Fruit fly (Drosophila melanogaster) whole organism, embryonic: Measurements from ENCODE around the gene CG17127.

Experiments
- Aef1 ChIP-seq: fragments of 200-800 bp; sonication (Bioruptor generic); IDR thresholded peaks from 3 replicates; pipeline ENCODE4 v1.3.6; 2022; ENCODE audit warnings: missing biosample characterization, missing genetic modification characterization
- CG10462 ChIP-seq: fragments of 200-800 bp; sonication (Bioruptor generic); optimal IDR thresholded peaks from 2 replicates; lab custom pipeline; 2016; ENCODE audit warnings: missing biosample characterization, missing genetic modification characterization
- CG11398 ChIP-seq: fragments of 200-800 bp; sonication (Bioruptor generic); optimal IDR thresholded peaks from 2 replicates; lab custom pipeline; 2016; ENCODE audit warnings: missing biosample characterization, missing genetic modification characterization
- CG13287 ChIP-seq: fragments of 200-800 bp; sonication (Bioruptor generic); IDR thresholded peaks from 2 replicates; pipeline ENCODE4 v1.3.6; 2022; ENCODE audit warnings: missing biosample characterization, missing genetic modification characterization; ENCODE audit not compliant: partially characterized antibody
- CG15479 ChIP-seq: fragments of 200-800 bp; sonication (Bioruptor generic); optimal IDR thresholded peaks from 3 replicates; lab custom pipeline; 2019; ENCODE audit warnings: missing biosample characterization, mild to moderate bottlenecking, missing genetic modification characterization, moderate library complexity
- CG1647 ChIP-seq: fragments of 200-800 bp; sonication (Bioruptor generic); optimal IDR thresholded peaks from 3 replicates; lab custom pipeline; 2016; ENCODE audit warnings: missing biosample characterization, missing genetic modification characterization
- CG17912 ChIP-seq: fragments of 200-800 bp; sonication (Bioruptor generic); optimal IDR thresholded peaks from 2 replicates; lab custom pipeline; 2018; ENCODE audit warnings: missing biosample characterization, mild to moderate bottlenecking, missing genetic modification characterization
- CG18476 ChIP-seq: fragments of 200-800 bp; sonication (Bioruptor generic); optimal IDR thresholded peaks from 2 replicates; lab custom pipeline; 2016; ENCODE audit warnings: missing biosample characterization, mild to moderate bottlenecking, missing genetic modification characterization
- CG18599 ChIP-seq: fragments of 200-800 bp; sonication (Bioruptor generic); optimal IDR thresholded peaks from 3 replicates; lab custom pipeline; 2017; ENCODE audit warnings: missing biosample characterization, missing genetic modification characterization, mild to moderate bottlenecking, moderate library complexity, missing genetic modification reagents
- CG30020 ChIP-seq: fragments of 200-800 bp; optimal IDR thresholded peaks from 2 replicates; lab custom pipeline; 2019; ENCODE audit warnings: missing biosample characterization, mild to moderate bottlenecking, missing genetic modification characterization, moderate library complexity
- CG32532 ChIP-seq: fragments of 200-800 bp; sonication (Bioruptor generic); IDR thresholded peaks from 2 replicates; pipeline ENCODE4 v1.3.6; 2022; ENCODE audit warnings: missing biosample characterization, missing genetic modification characterization
- CG34422 ChIP-seq: fragments of 200-800 bp; sonication (Bioruptor generic); IDR thresholded peaks from 3 replicates; pipeline ENCODE4 v1.3.6; 2022; ENCODE audit warnings: missing biosample characterization, missing genetic modification characterization
- CG4282 ChIP-seq: fragments of 200-800 bp; sonication (Bioruptor generic); optimal IDR thresholded peaks from 2 replicates; lab custom pipeline; 2016; ENCODE audit warnings: missing biosample characterization, missing genetic modification characterization
- CG4617 ChIP-seq: fragments of 200-800 bp; sonication (Bioruptor generic); optimal IDR thresholded peaks from 3 replicates; lab custom pipeline; 2016; ENCODE audit warnings: missing biosample characterization, missing genetic modification characterization, borderline replicate concordance
- CG8924 ChIP-seq: fragments of 200-800 bp; optimal IDR thresholded peaks from 3 replicates; lab custom pipeline; 2019; ENCODE audit warnings: missing biosample characterization, mild to moderate bottlenecking, missing genetic modification characterization, moderate library complexity
- CG9437 ChIP-seq: fragments of 200-800 bp; sonication (Bioruptor generic); optimal IDR thresholded peaks from 2 replicates; lab custom pipeline; 2018; ENCODE audit warnings: missing biosample characterization, mild to moderate bottlenecking, missing genetic modification characterization
- CG9932 ChIP-seq: fragments of 200-800 bp; sonication (Bioruptor generic); IDR thresholded peaks from 2 replicates; pipeline ENCODE4 v1.3.6; 2022; ENCODE audit warnings: missing biosample characterization, missing genetic modification characterization
- Chrac-16 ChIP-seq: fragments of 200-800 bp; sonication (Bioruptor generic); optimal IDR thresholded peaks from 3 replicates; lab custom pipeline; 2016; ENCODE audit warnings: missing biosample characterization, missing genetic modification characterization
- CkIIα-i1 ChIP-seq: fragments of 200-800 bp; sonication (Bioruptor generic); IDR thresholded peaks from 2 replicates; pipeline ENCODE4 v1.3.6; 2022; ENCODE audit warnings: missing biosample characterization, missing genetic modification characterization
- D19B ChIP-seq: fragments of 200-800 bp; sonication (Bioruptor generic); optimal IDR thresholded peaks from 2 replicates; lab custom pipeline; 2017; ENCODE audit warnings: missing biosample characterization, mild to moderate bottlenecking, missing genetic modification characterization
- Eip74EF ChIP-seq, 2 experiments: fragments of 200-800 bp in 1 of 2; fragments of >200 bp in 1 of 2; sonication (Bioruptor generic) in 1 of 2; optimal IDR thresholded peaks; 2 replicates each; lab custom pipeline; 2017 to 2019; ENCODE audit warnings: missing biosample characterization in 2 of 2, missing genetic modification characterization in 2 of 2, mild to moderate bottlenecking in 1 of 2, moderate library complexity in 1 of 2
- Hr3 ChIP-seq: fragments of 200-800 bp; sonication (Bioruptor generic); optimal IDR thresholded peaks from 3 replicates; lab custom pipeline; 2016; ENCODE audit warnings: missing biosample characterization, missing genetic modification characterization
- MBD-R2 ChIP-seq: fragments of 200-800 bp; sonication (Bioruptor generic); IDR thresholded peaks from 2 replicates; pipeline ENCODE4 v1.3.6; 2022; ENCODE audit warnings: missing biosample characterization, missing genetic modification characterization
- Opbp ChIP-seq: fragments of 200-800 bp; sonication (Bioruptor generic); IDR thresholded peaks from 3 replicates; pipeline ENCODE4 v1.3.6; 2022; ENCODE audit warnings: missing biosample characterization, missing genetic modification characterization; ENCODE audit not compliant: partially characterized antibody
- Rfx ChIP-seq: fragments of 200-800 bp; sonication (Bioruptor generic); IDR thresholded peaks from 2 replicates; pipeline ENCODE4 v1.3.6; 2022; ENCODE audit warnings: missing biosample characterization, missing genetic modification characterization
- Sin3A ChIP-seq: fragments of >200 bp; optimal IDR thresholded peaks from 2 replicates; lab custom pipeline; 2018
- Trl ChIP-seq, 3 experiments: fragments of >200 bp in 2 of 3; fragments of 200-800 bp in 1 of 3; sonication (Bioruptor generic) in 1 of 3; optimal IDR thresholded peaks; 2 replicates in 1 of 3; 3 replicates in 2 of 3; lab custom pipeline; 2016 to 2017; ENCODE audit warnings: missing biosample characterization in 1 of 3, missing genetic modification characterization in 1 of 3
- ara ChIP-seq: fragments of 200-800 bp; sonication (Bioruptor generic); IDR thresholded peaks from 2 replicates; pipeline ENCODE4 v1.3.6; 2022; ENCODE audit warnings: missing biosample characterization, missing genetic modification characterization
- az2 ChIP-seq: fragments of 200-800 bp; sonication (Bioruptor generic); optimal IDR thresholded peaks from 3 replicates; lab custom pipeline; 2016; ENCODE audit warnings: missing biosample characterization, missing genetic modification characterization
- cg ChIP-seq: fragments of 200-800 bp; sonication (Bioruptor generic); optimal IDR thresholded peaks from 3 replicates; lab custom pipeline; 2019; ENCODE audit warnings: missing biosample characterization, mild to moderate bottlenecking, missing genetic modification characterization, moderate library complexity
- chif ChIP-seq, 2 experiments: fragments of 200-800 bp; sonication (Bioruptor generic); optimal IDR thresholded peaks; 3 replicates each; lab custom pipeline; 2016; ENCODE audit warnings: missing biosample characterization in 2 of 2, missing genetic modification characterization in 2 of 2
- chn ChIP-seq: fragments of 200-800 bp; sonication (Bioruptor generic); optimal IDR thresholded peaks from 2 replicates; lab custom pipeline; 2016; ENCODE audit warnings: missing biosample characterization, missing genetic modification characterization
- crol ChIP-seq: fragments of 200-800 bp; sonication (Bioruptor generic); IDR thresholded peaks from 2 replicates; pipeline ENCODE4 v1.3.6; 2022; ENCODE audit warnings: missing biosample characterization, missing genetic modification characterization
- cwo ChIP-seq: fragments of 200-800 bp; sonication (Bioruptor generic); optimal IDR thresholded peaks from 3 replicates; lab custom pipeline; 2017; ENCODE audit warnings: missing biosample characterization, missing genetic modification characterization, mild to moderate bottlenecking, moderate library complexity, missing genetic modification reagents
- dimm ChIP-seq: fragments of 200-800 bp; sonication (Bioruptor generic); IDR thresholded peaks from 2 replicates; pipeline ENCODE4 v1.3.6; 2022; ENCODE audit warnings: missing biosample characterization, missing genetic modification characterization
- emc ChIP-seq: fragments of 200-800 bp; sonication (Bioruptor generic); optimal IDR thresholded peaks from 2 replicates; lab custom pipeline; 2016; ENCODE audit warnings: missing biosample characterization, missing genetic modification characterization
- eyg ChIP-seq: fragments of 200-800 bp; sonication (Bioruptor generic); optimal IDR thresholded peaks from 3 replicates; lab custom pipeline; 2016; ENCODE audit warnings: missing biosample characterization, missing genetic modification characterization
- fu2 ChIP-seq: fragments of 200-800 bp; sonication (Bioruptor generic); optimal IDR thresholded peaks from 2 replicates; lab custom pipeline; 2016; ENCODE audit warnings: missing biosample characterization, missing genetic modification characterization
- gce ChIP-seq: fragments of 200-800 bp; sonication (Bioruptor generic); IDR thresholded peaks from 3 replicates; pipeline ENCODE4 v1.3.6; 2022; ENCODE audit warnings: missing biosample characterization, missing genetic modification characterization
- gro ChIP-seq: fragments of 200-800 bp; sonication (Bioruptor generic); optimal IDR thresholded peaks from 2 replicates; lab custom pipeline; 2016; ENCODE audit warnings: missing biosample characterization, missing genetic modification characterization
- hkb ChIP-seq, 2 experiments: fragments of 200-800 bp in 1 of 2; fragments of >200 bp in 1 of 2; sonication (Bioruptor generic) in 1 of 2; IDR thresholded peaks in 1 of 2; optimal IDR thresholded peaks in 1 of 2; 2 replicates each; pipeline versions ENCODE4 v1.3.6 to Lab custom; 2017 to 2022; ENCODE audit warnings: missing biosample characterization in 1 of 2, missing genetic modification characterization in 1 of 2
- jumu ChIP-seq: fragments of 200-800 bp; sonication (Bioruptor generic); optimal IDR thresholded peaks from 3 replicates; lab custom pipeline; 2016; ENCODE audit warnings: missing biosample characterization, missing genetic modification characterization
- lbe ChIP-seq: fragments of 200-800 bp; sonication (Bioruptor generic); optimal IDR thresholded peaks from 2 replicates; lab custom pipeline; 2016; ENCODE audit warnings: missing biosample characterization, mild to moderate bottlenecking, missing genetic modification characterization
- nom ChIP-seq: fragments of 200-800 bp; sonication (Bioruptor generic); optimal IDR thresholded peaks from 2 replicates; lab custom pipeline; 2017; ENCODE audit warnings: missing biosample characterization, missing genetic modification characterization, mild to moderate bottlenecking, moderate library complexity, missing genetic modification reagents
- oc ChIP-seq: fragments of 200-800 bp; sonication (Bioruptor generic); optimal IDR thresholded peaks from 2 replicates; lab custom pipeline; 2018; ENCODE audit warnings: missing biosample characterization, mild to moderate bottlenecking, missing genetic modification characterization, moderate library complexity
- rib ChIP-seq: fragments of 200-800 bp; sonication (Bioruptor generic); IDR thresholded peaks from 2 replicates; pipeline ENCODE4 v1.3.6; 2022; ENCODE audit warnings: missing biosample characterization, missing genetic modification characterization
- ro ChIP-seq: fragments of 200-800 bp; sonication (Bioruptor generic); IDR thresholded peaks from 2 replicates; pipeline ENCODE4 v1.3.6; 2022; ENCODE audit warnings: missing biosample characterization, missing genetic modification characterization
- sens ChIP-seq: fragments of 200-800 bp; sonication (Bioruptor generic); peaks from one replicate; lab custom pipeline; 2016; ENCODE audit warnings: missing biosample characterization, missing genetic modification characterization
- sima ChIP-seq: fragments of 200-800 bp; sonication (Bioruptor generic); optimal IDR thresholded peaks from 2 replicates; lab custom pipeline; 2016; ENCODE audit warnings: missing biosample characterization, missing genetic modification characterization
- slou ChIP-seq: fragments of 200-800 bp; sonication (Bioruptor generic); optimal IDR thresholded peaks from 3 replicates; lab custom pipeline; 2016; ENCODE audit warnings: missing biosample characterization, missing genetic modification characterization
- stwl ChIP-seq: fragments of 200-800 bp; sonication (Bioruptor generic); optimal IDR thresholded peaks from 3 replicates; lab custom pipeline; 2018; ENCODE audit warnings: missing biosample characterization, mild to moderate bottlenecking, missing genetic modification characterization, moderate library complexity
- tup ChIP-seq: fragments of 200-800 bp; sonication (Bioruptor generic); optimal IDR thresholded peaks from 2 replicates; lab custom pipeline; 2016; ENCODE audit warnings: missing biosample characterization, mild to moderate bottlenecking, missing genetic modification characterization, moderate library complexity

Gene CG17127

DNA sequence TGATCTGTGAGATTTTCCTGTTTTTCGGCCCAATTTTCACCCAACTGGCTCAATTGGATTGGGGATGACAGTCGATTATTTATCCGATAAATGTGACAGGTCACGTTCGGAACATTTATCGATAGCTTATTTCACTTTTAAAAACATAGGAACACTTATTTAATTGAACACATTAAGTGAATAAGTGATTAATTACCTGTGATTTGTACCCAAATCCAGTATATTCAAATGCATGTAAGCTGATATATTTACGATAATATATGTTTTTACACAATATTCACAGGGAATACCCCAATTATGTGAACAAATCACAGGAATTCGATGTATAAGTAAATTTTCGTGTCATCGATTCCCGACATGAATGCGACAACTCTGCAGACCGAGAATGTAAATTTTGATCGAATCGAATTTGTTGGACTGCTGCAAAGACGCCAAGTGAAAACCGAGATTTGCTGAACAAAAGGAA, 38.3 kb upstream of the CG17127 start, which contains the start of the genes EMC3 and Dpy-30L1 (continued):
- TF ChIP-seq Aef1 (GFP tag; lab: Robert Waterston, UW) (peak; percentile 36; the same call in 1 of the 3 replicates), cwo (GFP tag; lab: Kevin White, UChicago) (no peak), nom (GFP tag; lab: Kevin White, UChicago) (no peak), CG4617 (peak; percentile 64), eyg (GFP tag; lab: Kevin White, UChicago) (no peak), CG4282 (peak; percentile 12), chif (GFP tag; optimal IDR thresholded peaks at IDR 0.05; lab: Kevin White, UChicago) (peak in 1 of 2 experiments; percentile 44), CG11398 (GFP tag; lab: Kevin White, UChicago) (no peak), Eip74EF (GFP tag; optimal IDR thresholded peaks at IDR 0.05; lab: Kevin White, UChicago) (no peak), jumu (GFP tag; lab: Kevin White, UChicago) (peak; percentile 27), gro (GFP tag; lab: Kevin White, UChicago) (peak; percentile 66), CG18599 (no peak), Trl (optimal IDR thresholded peaks at IDR 0.05; lab: Kevin White, UChicago) (no peak), Trl (GFP tag; optimal IDR thresholded peaks at IDR 0.05; lab: Kevin White, UChicago) (peak; percentile 40), sens (GFP tag; lab: Kevin White, UChicago) (peak; percentile 94), MBD-R2 (GFP tag; lab: Robert Waterston, UW) (peak; percentile 89), oc (tag; lab: Kevin White, UChicago) (no peak), cg (no peak), CG15479 (no peak), Sin3A (lab: Kevin White, UChicago) (peak; percentile 74), hkb (optimal IDR thresholded peaks at IDR 0.05; lab: Kevin White, UChicago) (no peak), hkb (GFP tag; IDR thresholded peaks at IDR 0.05; lab: Robert Waterston, UW) (peak; percentile 57), Chrac-16 (peak; percentile 67), CG32532 (GFP tag; lab: Robert Waterston, UW) (peak; percentile 42; the same call in 1 of the 2 replicates), stwl (tag; lab: Kevin White, UChicago) (peak; percentile 93), CG18476 (GFP tag; lab: Kevin White, UChicago) (no peak), gce (no peak), CG8924 (tag; lab: Kevin White, UChicago) (no peak), Rfx (peak; percentile 71), emc (no peak), dimm (GFP tag; lab: Robert Waterston, UW) (no peak), tup (GFP tag; lab: Kevin White, UChicago) (no peak), CkIIα-i1 (GFP tag; lab: Robert Waterston, UW) (no peak), CG30020 (tag; lab: Kevin White, UChicago) (peak; percentile 78), CG9437 (GFP tag; lab: Kevin White, UChicago) (no peak), CG34422 (GFP tag; lab: Robert Waterston, UW) (peak; percentile 66; the same call in 2 of the 3 replicates), az2 (GFP tag; lab: Kevin White, UChicago) (peak; percentile 49), chn (GFP tag; lab: Kevin White, UChicago) (peak; percentile 21), Hr3 (peak; percentile 63)

DNA sequence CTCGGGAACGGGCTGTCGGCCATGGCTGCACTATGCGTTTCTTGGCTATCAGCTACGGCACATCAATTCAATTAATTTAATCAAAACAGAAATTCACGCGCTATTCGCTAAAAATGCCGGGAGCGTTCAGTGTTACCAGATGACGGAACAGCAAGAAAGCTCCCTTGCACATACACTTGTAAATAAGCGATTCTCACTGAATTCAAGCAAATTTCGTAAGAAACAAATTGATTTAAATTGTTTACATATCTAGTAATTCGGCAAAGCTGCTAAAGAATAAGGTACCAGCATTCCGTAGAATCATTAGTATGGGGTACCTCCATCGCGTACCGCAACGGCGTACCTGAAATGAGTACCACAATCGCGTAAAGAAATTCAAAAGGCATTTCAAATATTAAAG, 34.7 kb upstream of the CG17127 start, which contains the start of gene Nup107:
Gene Nup107 (minus strand): TSS at position 149 of the 400 bp plus-strand sequence.
- TF ChIP-seq ara, result no peak
- TF ChIP-seq D19B (GFP tag; lab: Kevin White, UChicago), result no peak
- no peak for TF ChIP-seq CG1647
- TF ChIP-seq CG9932 (GFP tag; lab: Robert Waterston, UW), result no peak; the same call in 1 of the 2 replicates
- no peak for TF ChIP-seq crol (GFP tag; lab: Robert Waterston, UW)
- TF ChIP-seq ro (GFP tag; lab: Robert Waterston, UW), result no peak
- TF ChIP-seq rib (GFP tag; lab: Robert Waterston, UW), result no peak
- 0 out of 3 replicates have a peak, but pooled peaks have one; percentile 39 for TF ChIP-seq Opbp
- TF ChIP-seq lbe, result no peak
- no peak for TF ChIP-seq CG10462 (GFP tag; lab: Kevin White, UChicago)
- TF ChIP-seq fu2 (GFP tag; lab: Kevin White, UChicago), result no peak
- no peak for TF ChIP-seq slou (GFP tag; lab: Kevin White, UChicago)
- no peak for TF ChIP-seq CG17912
- no peak for TF ChIP-seq sima (GFP tag; lab: Kevin White, UChicago)
- peak; percentile 17; the same call in 1 of the 2 replicates for TF ChIP-seq CG13287 (GFP tag; lab: Robert Waterston, UW)
